Worm (Caenorhabditis elegans) whole organism, L3 larva: ENCODE data around the gene T24E12.1.
"Not testable (repeated sequence)": the region's sequence is repeated elsewhere in the genome, so short reads cannot be mapped to it uniquely, and the experiment has no call there.

Source experiments
- R02D3.7 ChIP-seq: fragments of 150-350 bp; optimal IDR thresholded peaks from 2 replicates; lab custom pipeline; 2014; ENCODE audit warnings: missing biosample characterization, missing genetic modification characterization
- ZK546.5 ChIP-seq: sonication (generic microtip); optimal IDR thresholded peaks from 2 replicates; lab custom pipeline; 2017; ENCODE audit warnings: missing biosample characterization, missing genetic modification characterization
- ama-1 ChIP-seq: fragments of 150-350 bp; optimal IDR thresholded peaks from 2 replicates; lab custom pipeline; 2018
- ceh-9 ChIP-seq: sonication (generic microtip); optimal IDR thresholded peaks from 2 replicates; lab custom pipeline; 2018; ENCODE audit warnings: missing biosample characterization, missing genetic modification characterization
- daf-12 ChIP-seq: fragments of 150-350 bp; optimal IDR thresholded peaks from 2 replicates; lab custom pipeline; 2014; ENCODE audit warnings: missing biosample characterization, missing genetic modification reagents, missing genetic modification characterization
- egl-5 ChIP-seq: fragments of 150-350 bp; optimal IDR thresholded peaks from 2 replicates; lab custom pipeline; 2017; ENCODE audit warnings: missing biosample characterization, missing genetic modification reagents, missing genetic modification characterization, inconsistent platforms
- elt-1 ChIP-seq: fragments of 150-350 bp; optimal IDR thresholded peaks from 2 replicates; lab custom pipeline; 2014; ENCODE audit warnings: missing biosample characterization, missing genetic modification characterization
- elt-3 ChIP-seq, 3 experiments: fragments of 150-350 bp in 1 of 3; sonication (generic microtip) in 2 of 3; optimal IDR thresholded peaks; 2 replicates in 2 of 3; 4 replicates in 1 of 3; lab custom pipeline; 2014 to 2017; ENCODE audit warnings: missing biosample characterization in 3 of 3, missing genetic modification characterization in 3 of 3
- fkh-10 ChIP-seq: sonication (generic microtip); optimal IDR thresholded peaks from 2 replicates; lab custom pipeline; 2017; ENCODE audit warnings: missing biosample characterization, missing genetic modification reagents, missing genetic modification characterization
- fkh-2 ChIP-seq: fragments of 150-350 bp; optimal IDR thresholded peaks from 2 replicates; lab custom pipeline; 2014; ENCODE audit warnings: missing biosample characterization, missing genetic modification reagents, missing genetic modification characterization
- fos-1 ChIP-seq: fragments of 150-350 bp; optimal IDR thresholded peaks from 2 replicates; lab custom pipeline; 2014; ENCODE audit warnings: missing biosample characterization, missing genetic modification characterization
- hmg-11 ChIP-seq: sonication (generic microtip); optimal IDR thresholded peaks from 2 replicates; lab custom pipeline; 2016; ENCODE audit warnings: missing genetic modification characterization, missing compliant biosample characterization
- jun-1 ChIP-seq: fragments of 150-350 bp; optimal IDR thresholded peaks from 2 replicates; lab custom pipeline; 2014; ENCODE audit warnings: missing biosample characterization, missing genetic modification reagents, missing genetic modification characterization
- lin-15B ChIP-seq: fragments of 150-350 bp; optimal IDR thresholded peaks from 2 replicates; lab custom pipeline; 2014; ENCODE audit warnings: missing biosample characterization, missing genetic modification characterization
- lin-39 ChIP-seq: fragments of 150-350 bp; optimal IDR thresholded peaks from 2 replicates; lab custom pipeline; 2018; ENCODE audit warnings: missing biosample characterization, missing genetic modification reagents, missing genetic modification characterization
- lsy-12 ChIP-seq: sonication (generic microtip); optimal IDR thresholded peaks from 2 replicates; lab custom pipeline; 2016; ENCODE audit warnings: mild to moderate bottlenecking, missing genetic modification characterization, missing compliant biosample characterization
- mdl-1 ChIP-seq: fragments of 150-350 bp; optimal IDR thresholded peaks from 2 replicates; lab custom pipeline; 2014; ENCODE audit warnings: missing biosample characterization, missing genetic modification characterization
- mml-1 ChIP-seq: fragments of 150-350 bp; sonication (generic microtip); optimal IDR thresholded peaks from 3 replicates; lab custom pipeline; 2014; ENCODE audit warnings: missing biosample characterization, missing genetic modification characterization
- nhr-12 ChIP-seq: fragments of 150-350 bp; optimal IDR thresholded peaks from 2 replicates; lab custom pipeline; 2014; ENCODE audit warnings: missing biosample characterization, missing genetic modification characterization
- nhr-23 ChIP-seq: fragments of 150-350 bp; optimal IDR thresholded peaks from 2 replicates; lab custom pipeline; 2014; ENCODE audit warnings: missing biosample characterization, missing genetic modification reagents, missing genetic modification characterization
- nhr-237 ChIP-seq: fragments of 150-350 bp; optimal IDR thresholded peaks from 2 replicates; lab custom pipeline; 2014; ENCODE audit warnings: missing biosample characterization, missing genetic modification characterization
- nhr-25 ChIP-seq: sonication (generic microtip); optimal IDR thresholded peaks from 2 replicates; lab custom pipeline; 2017; ENCODE audit warnings: missing biosample characterization, missing genetic modification characterization
- nhr-28 ChIP-seq: fragments of 150-350 bp; optimal IDR thresholded peaks from 2 replicates; lab custom pipeline; 2014; ENCODE audit warnings: missing biosample characterization, missing genetic modification characterization
- nhr-43 ChIP-seq: sonication (generic microtip); optimal IDR thresholded peaks from 2 replicates; lab custom pipeline; 2016; ENCODE audit warnings: mild to moderate bottlenecking, missing genetic modification characterization, missing compliant biosample characterization; ENCODE audit not compliant: poor library complexity, severe bottlenecking
- nhr-67 ChIP-seq: fragments of 150-350 bp; optimal IDR thresholded peaks from 2 replicates; lab custom pipeline; 2014; ENCODE audit warnings: missing biosample characterization, missing genetic modification characterization
- nhr-76 ChIP-seq: fragments of 150-350 bp; sonication (generic microtip); optimal IDR thresholded peaks from 5 replicates; lab custom pipeline; 2014; ENCODE audit warnings: missing biosample characterization, missing genetic modification characterization
- pqm-1 ChIP-seq: fragments of 150-350 bp; optimal IDR thresholded peaks from 2 replicates; lab custom pipeline; 2017; ENCODE audit warnings: missing biosample characterization, missing genetic modification characterization, inconsistent platforms
- sea-2 ChIP-seq: fragments of 150-350 bp; sonication (generic microtip); optimal IDR thresholded peaks from 4 replicates; lab custom pipeline; 2014; ENCODE audit warnings: missing biosample characterization, missing genetic modification reagents, missing genetic modification characterization
- skn-1 ChIP-seq: fragments of 150-350 bp; optimal IDR thresholded peaks from 2 replicates; lab custom pipeline; 2014; ENCODE audit warnings: missing biosample characterization, missing genetic modification characterization
- snpc-4 ChIP-seq: fragments of 150-350 bp; optimal IDR thresholded peaks from 2 replicates; lab custom pipeline; 2014; ENCODE audit warnings: missing biosample characterization, missing genetic modification characterization
- tbx-2 ChIP-seq: sonication (generic microtip); optimal IDR thresholded peaks from 2 replicates; lab custom pipeline; 2016; ENCODE audit warnings: mild to moderate bottlenecking, missing genetic modification characterization, missing compliant biosample characterization
- unc-39 ChIP-seq: sonication (generic microtip); optimal IDR thresholded peaks from 4 replicates; lab custom pipeline; 2017; ENCODE audit warnings: missing biosample characterization, missing genetic modification characterization
- zag-1 ChIP-seq: fragments of 150-350 bp; optimal IDR thresholded peaks from 2 replicates; lab custom pipeline; 2014; ENCODE audit warnings: missing biosample characterization, missing genetic modification characterization
- ztf-11 ChIP-seq: fragments of 150-350 bp; optimal IDR thresholded peaks from 2 replicates; lab custom pipeline; 2014; ENCODE audit warnings: missing biosample characterization, missing genetic modification characterization
- ztf-4 ChIP-seq: fragments of 150-350 bp; optimal IDR thresholded peaks from 2 replicates; lab custom pipeline; 2014; ENCODE audit warnings: missing biosample characterization, missing genetic modification characterization

T24E12.1 gene

DNA sequence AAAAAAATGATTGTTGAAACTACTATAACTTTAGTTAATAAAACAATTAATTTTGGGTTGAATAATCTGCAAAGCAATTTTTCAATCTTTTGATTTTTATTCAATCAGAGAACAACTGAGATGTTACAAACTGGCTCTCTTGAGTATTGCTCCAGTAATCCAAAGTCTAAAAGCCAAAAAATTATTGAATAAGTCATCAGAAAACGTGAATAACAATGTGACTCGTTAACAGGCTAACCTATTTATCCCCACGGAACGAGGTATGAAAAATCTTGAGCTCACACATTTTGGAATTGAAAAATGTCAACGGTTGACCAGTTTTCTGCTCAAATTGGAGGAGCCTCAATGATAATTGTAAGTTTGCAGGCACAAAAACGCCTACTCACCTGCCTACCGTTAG, 27.9 kb upstream of the T24E12.1 start, which contains the start of gene srx-111:
Gene srx-111, plus strand, starts transcription at position 301 of the 400 bp plus-strand sequence.
- no peak for TF ChIP-seq nhr-28
- TF ChIP-seq hmg-11: no peak
- TF ChIP-seq ZK546.5 (tag; lab: Kevin White, UChicago): no peak
- TF ChIP-seq nhr-23 (tag; lab: Kevin White, UChicago): no peak
- no peak for TF ChIP-seq mml-1 (tag; lab: Kevin White, UChicago)
- no peak for TF ChIP-seq elt-1 (tag; lab: Kevin White, UChicago)
- no peak for TF ChIP-seq ama-1 (lab: Kevin White, UChicago)
- no peak for TF ChIP-seq fkh-2 (tag; lab: Kevin White, UChicago)
- TF ChIP-seq nhr-67: no peak
- no peak for TF ChIP-seq snpc-4
- no peak for TF ChIP-seq tbx-2 (tag; lab: Kevin White, UChicago)
- TF ChIP-seq unc-39 (tag; lab: Kevin White, UChicago): no peak

DNA sequence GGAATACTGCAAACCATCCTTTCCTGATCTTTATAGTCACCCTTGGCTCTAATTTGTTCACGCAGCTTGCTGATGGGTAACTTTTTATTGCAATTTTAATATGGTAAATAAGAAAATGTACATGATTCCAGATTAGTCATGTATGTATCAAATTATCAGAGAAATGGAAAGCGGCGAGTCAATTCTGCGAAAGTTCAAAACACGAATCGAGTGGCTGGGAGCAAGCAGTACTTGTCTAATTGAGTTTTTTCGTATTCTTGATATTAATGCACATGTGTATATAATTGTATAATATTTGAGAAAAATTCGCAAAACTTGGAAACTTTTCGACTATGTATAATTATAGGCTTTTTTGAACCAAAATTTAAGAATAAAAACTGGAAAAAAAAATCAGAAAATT, 26.3 kb upstream of the T24E12.1 start, which contains the start of gene T24E12.12:
Gene T24E12.12, plus strand, starts transcription at position 281 of the 400 bp plus-strand sequence.
- TF ChIP-seq R02D3.7 (tag; lab: Kevin White, UChicago) (no peak), jun-1 (tag; lab: Kevin White, UChicago) (no peak), skn-1 (tag; lab: Kevin White, UChicago) (no peak), nhr-67 (no peak), elt-1 (tag; lab: Kevin White, UChicago) (no peak), pqm-1 (no peak)
- TF ChIP-seq, all 47 proteins: peak for 0

DNA sequence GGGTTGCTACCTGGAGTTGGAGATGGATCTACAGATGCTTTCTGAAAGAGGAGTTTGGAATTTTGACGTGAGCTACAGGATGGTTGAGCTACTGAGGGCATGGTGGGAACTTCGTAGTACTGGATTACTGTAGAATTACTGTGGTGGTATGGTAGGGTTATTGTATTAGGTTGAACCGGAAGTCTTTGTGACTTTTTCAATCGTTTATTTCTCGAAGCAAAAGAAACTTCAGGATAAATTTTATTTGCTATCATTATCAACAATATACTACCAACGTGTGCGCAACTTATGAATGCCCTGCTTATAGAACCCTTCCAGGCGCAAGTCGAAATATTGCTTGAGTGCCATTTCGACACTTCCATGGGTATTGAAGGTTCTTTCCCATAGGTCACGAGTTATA, 23.8 kb upstream of the T24E12.1 start, which contains the start of gene T24E12.6:
Gene T24E12.6, minus strand, starts transcription at position 101 of the 400 bp plus-strand sequence.
- not testable (repeated sequence) for TF ChIP-seq mdl-1 (tag; lab: Kevin White, UChicago); lin-15B (tag; lab: Kevin White, UChicago); ztf-11
- TF ChIP-seq, all 47 proteins: peak for 0; not testable (repeated sequence) for 47

DNA sequence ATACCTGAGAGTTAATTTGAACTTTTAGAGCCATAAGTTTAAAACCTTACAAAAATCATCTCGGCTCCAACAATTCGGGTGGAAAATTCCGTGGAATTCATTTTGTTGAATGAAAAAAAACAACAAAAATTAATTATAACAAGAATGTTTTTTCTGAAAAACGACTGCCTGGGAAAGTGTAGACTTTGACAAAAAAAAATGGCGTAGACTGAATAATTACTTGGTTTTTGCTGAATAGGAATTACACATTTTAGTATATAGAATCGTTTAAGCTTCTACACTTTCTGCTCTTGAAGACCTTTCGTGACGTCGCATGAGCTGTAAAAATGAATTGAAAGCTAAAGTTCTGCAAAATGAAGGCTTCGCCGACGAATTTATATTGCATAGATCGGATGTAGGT, 20.9 kb upstream of the T24E12.1 start, which contains the start of gene srx-112:
Gene srx-112, minus strand, starts transcription at position 101 of the 400 bp plus-strand sequence.
- TF ChIP-seq ceh-9 (tag; lab: Kevin White, UChicago) (no peak), zag-1 (tag; lab: Kevin White, UChicago) (no peak), nhr-23 (tag; lab: Kevin White, UChicago) (no peak), nhr-43 (no peak)

DNA sequence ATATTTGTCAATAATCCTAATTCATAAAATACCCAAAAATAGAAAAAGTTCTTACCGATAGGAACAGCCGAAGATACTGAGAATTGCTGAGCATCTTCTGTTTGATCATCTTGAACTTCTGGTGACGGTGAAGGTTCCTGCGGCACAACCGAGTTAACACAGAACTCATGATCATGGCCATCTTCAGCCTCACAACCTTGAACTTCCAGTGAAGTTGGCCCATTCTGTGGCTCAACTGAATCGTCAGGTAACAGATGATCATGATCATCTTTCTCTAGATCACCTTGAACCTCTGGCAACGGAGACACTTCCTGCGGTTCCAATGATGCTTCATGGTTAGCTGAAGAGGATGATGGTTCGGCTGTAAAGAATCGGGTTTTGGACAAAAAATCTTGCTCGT, 13.7 kb upstream of the T24E12.1 start:
- no peak for TF ChIP-seq tbx-2 (tag; lab: Kevin White, UChicago)
- TF ChIP-seq snpc-4: no peak
- no peak for TF ChIP-seq ZK546.5 (tag; lab: Kevin White, UChicago)
- no peak for TF ChIP-seq nhr-23 (tag; lab: Kevin White, UChicago)
- TF ChIP-seq mdl-1 (tag; lab: Kevin White, UChicago): no peak
- TF ChIP-seq nhr-12 (tag; lab: Kevin White, UChicago): no peak
- no peak for TF ChIP-seq elt-3 (tag; optimal IDR thresholded peaks at IDR 0.05; lab: Kevin White, UChicago)
- TF ChIP-seq hmg-11: no peak
- no peak for TF ChIP-seq sea-2
- TF ChIP-seq fkh-2 (tag; lab: Kevin White, UChicago): no peak
- TF ChIP-seq egl-5: no peak
- no peak for TF ChIP-seq nhr-28
- no peak for TF ChIP-seq nhr-25 (tag; lab: Kevin White, UChicago)
- no peak for TF ChIP-seq ztf-4 (tag; lab: Kevin White, UChicago)
- TF ChIP-seq fkh-10 (GFP tag; lab: Kevin White, UChicago): no peak
- no peak for TF ChIP-seq lsy-12 (tag; lab: Kevin White, UChicago)
- TF ChIP-seq jun-1 (tag; lab: Kevin White, UChicago): no peak
- TF ChIP-seq daf-12 (tag; lab: Kevin White, UChicago): no peak
- no peak for TF ChIP-seq nhr-43

DNA sequence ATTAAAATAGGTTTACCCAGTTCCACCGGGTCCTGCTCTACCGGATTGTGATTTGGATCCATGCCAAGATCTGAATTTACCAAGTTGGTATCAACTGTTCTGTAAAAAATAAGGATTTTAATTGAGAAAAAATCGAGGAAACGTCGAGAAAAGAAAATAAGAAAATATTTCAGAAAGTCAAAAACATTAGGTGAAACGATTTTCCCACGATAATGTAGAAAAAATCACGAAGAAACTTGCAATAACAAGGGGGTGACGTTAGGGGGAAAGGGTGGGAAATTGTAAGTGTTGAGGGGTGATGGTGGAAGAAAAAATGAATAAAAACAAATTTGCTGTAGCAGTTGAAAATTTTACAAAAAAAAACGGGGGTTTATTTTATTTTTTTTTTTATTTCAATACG, 12.2 kb upstream of the T24E12.1 start, which contains the start of gene T24E12.10:
Gene T24E12.10, minus strand, starts transcription at position 101 of the 400 bp plus-strand sequence.
- no peak for TF ChIP-seq hmg-11
- no peak for TF ChIP-seq nhr-67
- TF ChIP-seq snpc-4: no peak
- no peak for TF ChIP-seq lin-39 (tag; lab: Kevin White, UChicago)
- TF ChIP-seq daf-12 (tag; lab: Kevin White, UChicago): no peak
- no peak for TF ChIP-seq nhr-76 (tag; lab: Kevin White, UChicago)
- no peak for TF ChIP-seq nhr-25 (tag; lab: Kevin White, UChicago)
- no peak for TF ChIP-seq nhr-237 (tag; lab: Kevin White, UChicago)
- no peak for TF ChIP-seq fos-1
- TF ChIP-seq, all 47 proteins: peak for 0
